Fruit fly (Drosophila melanogaster): Measurements from ENCODE around the gene Fer1.
A peak's percentile ranks its signal among the peaks of the same experiment; 100 is the strongest.

Gene Fer1

DNA sequence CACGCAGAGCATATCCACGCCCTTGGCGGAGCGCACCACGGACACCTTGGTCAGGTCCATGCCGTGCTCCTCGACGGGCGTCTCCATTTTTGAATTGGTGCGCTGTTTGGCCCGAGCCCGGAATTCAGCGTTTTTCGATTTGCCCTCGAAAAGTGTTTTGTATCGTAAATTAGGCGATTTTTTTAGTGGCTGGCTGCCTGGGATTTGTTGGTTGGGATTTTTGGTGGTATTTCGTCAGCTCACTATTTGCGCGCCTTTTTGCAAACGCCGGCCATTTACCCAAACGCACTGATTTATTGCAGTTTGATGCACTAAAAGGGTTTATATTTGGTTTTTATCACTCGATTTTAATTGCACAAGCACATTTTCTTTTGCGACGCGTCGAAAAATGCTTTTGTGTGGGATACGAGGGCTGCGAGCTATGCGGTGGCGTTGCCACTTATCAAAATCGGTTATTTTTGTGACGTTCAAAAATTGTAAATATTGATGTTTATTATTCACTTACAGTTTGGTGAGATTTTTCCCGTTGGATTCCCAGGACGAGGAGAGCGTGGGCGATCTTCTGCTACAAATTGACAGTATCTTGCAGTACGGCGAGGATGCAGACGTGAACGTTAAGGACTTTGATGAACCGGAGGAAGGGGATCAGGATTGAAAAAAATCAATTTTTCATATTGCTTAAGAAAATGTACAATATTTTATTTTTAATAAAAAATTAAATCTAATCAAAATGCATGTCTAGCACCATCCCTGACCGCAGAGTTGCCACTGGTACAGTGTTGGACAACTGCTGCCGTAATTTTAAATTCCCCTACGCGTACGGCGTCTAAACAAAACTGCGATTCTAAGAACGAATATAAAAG is 14.8 kb downstream of the Fer1 start, which contains the start of the genes gfzf and Sas-4 (continued):
- TF ChIP-seq CG11247 (GFP tag; IDR thresholded peaks at IDR 0.05) (peak; percentile 36; the same call in 1 of the 2 replicates), Hand (GFP tag; optimal IDR thresholded peaks at IDR 0.05) (no peak), CG3847 (GFP tag; IDR thresholded peaks at IDR 0.05) (peak; percentile 80), nmo (GFP tag; optimal IDR thresholded peaks at IDR 0.05) (peak; percentile 76), fd3F (GFP tag; optimal IDR thresholded peaks at IDR 0.05) (peak; percentile 45), Jarid2 (GFP tag; optimal IDR thresholded peaks at IDR 0.05) (no peak), p53 (GFP tag; optimal IDR thresholded peaks at IDR 0.05) (no peak), nom (GFP tag; optimal IDR thresholded peaks at IDR 0.05) (peak; percentile 7), CG31224 (GFP tag; IDR thresholded peaks at IDR 0.05) (peak; percentile 59), CG9215 (GFP tag; IDR thresholded peaks at IDR 0.05) (peak; percentile 81), fu2 (GFP tag; optimal IDR thresholded peaks at IDR 0.05) (peak; percentile 10), Dref (GFP tag; IDR thresholded peaks at IDR 0.05) (0 out of 2 replicates have a peak, but pooled peaks have one; percentile 32), CG15514 (GFP tag; optimal IDR thresholded peaks at IDR 0.05) (peak; percentile 47), CG5953 (GFP tag; IDR thresholded peaks at IDR 0.05) (0 out of 2 replicates have a peak, but pooled peaks have one; percentile 15), CG6272 (GFP tag; IDR thresholded peaks at IDR 0.05) (peak; percentile 41), CG8478 (optimal IDR thresholded peaks at IDR 0.05) (no peak), CHES-1-like (GFP tag; optimal IDR thresholded peaks at IDR 0.05) (no peak), CG18011 (GFP tag; optimal IDR thresholded peaks at IDR 0.05) (peak; percentile 63), CG7839 (tag; optimal IDR thresholded peaks at IDR 0.05) (peak; percentile 54), CG14014 (GFP tag; IDR thresholded peaks at IDR 0.05) (peak; percentile 66; the same call in 1 of the 2 replicates), Xrp1 (GFP tag; IDR thresholded peaks at IDR 0.05) (peak; percentile 53; the same call in 1 of the 2 replicates), Doc3 (GFP tag; IDR thresholded peaks at IDR 0.05; ENCODE audit: partially characterized antibody) (no peak), pb (GFP tag; optimal IDR thresholded peaks at IDR 0.05) (no peak), CG7556 (GFP tag; optimal IDR thresholded peaks at IDR 0.05) (peak; percentile 44), CG15269 (tag; optimal IDR thresholded peaks at IDR 0.05) (peak; percentile 47), usp (GFP tag; optimal IDR thresholded peaks at IDR 0.05) (no peak), Sry-δ (GFP tag; optimal IDR thresholded peaks at IDR 0.05) (peak; percentile 23), wor (GFP tag; IDR thresholded peaks at IDR 0.05) (0 out of 2 replicates have a peak, but pooled peaks have one; percentile 20), Gug (GFP tag; IDR thresholded peaks at IDR 0.05) (peak; percentile 47; the same call in 2 of the 4 replicates), CG10209 (GFP tag; optimal IDR thresholded peaks at IDR 0.05) (peak; percentile 66), fd96Cb (tag; optimal IDR thresholded peaks at IDR 0.05) (peak; percentile 30), sima (GFP tag; optimal IDR thresholded peaks at IDR 0.05) (no peak), CG30020 (tag; optimal IDR thresholded peaks at IDR 0.05) (peak; percentile 34), CG1832 (GFP tag; optimal IDR thresholded peaks at IDR 0.05) (no peak), Tbp (GFP tag; optimal IDR thresholded peaks at IDR 0.05) (no peak), CG6854 (GFP tag; optimal IDR thresholded peaks at IDR 0.05) (no peak), Meics (GFP tag; optimal IDR thresholded peaks at IDR 0.05) (peak; percentile 51), gsb-n (tag; optimal IDR thresholded peaks at IDR 0.05) (no peak), CG1603 (tag; optimal IDR thresholded peaks at IDR 0.05) (no peak), dysf (GFP tag; IDR thresholded peaks at IDR 0.05) (peak; percentile 49; the same call in 1 of the 3 replicates), psq (GFP tag; optimal IDR thresholded peaks at IDR 0.05) (no peak), CG10959 (GFP tag; IDR thresholded peaks at IDR 0.05) (no peak), Side (GFP tag; optimal IDR thresholded peaks at IDR 0.05) (peak; percentile 39), org-1 (GFP tag; optimal IDR thresholded peaks at IDR 0.05) (no peak), YL-1 (GFP tag; optimal IDR thresholded peaks at IDR 0.05) (peak; percentile 65), CG17802 (tag; optimal IDR thresholded peaks at IDR 0.05) (peak; percentile 31), Hr51 (GFP tag; optimal IDR thresholded peaks at IDR 0.05) (peak in 1 of 2 experiments; percentile 16), pros (GFP tag; optimal IDR thresholded peaks at IDR 0.05) (no peak), C15 (GFP tag; IDR thresholded peaks at IDR 0.05) (no peak)

All from whole organism, embryonic.